Fruit fly (Drosophila melanogaster) whole organism, embryonic: ENCODE results near the gene MESR3.

Experiments used
- Abd-B ChIP-seq: fragments of 200-800 bp; sonication (Bioruptor generic); optimal IDR thresholded peaks from 2 replicates; lab custom pipeline; 2018; ENCODE audit warnings: missing biosample characterization, mild to moderate bottlenecking, missing genetic modification characterization, moderate library complexity
- Antp ChIP-seq: fragments of 200-800 bp; sonication (Bioruptor generic); optimal IDR thresholded peaks from 3 replicates; lab custom pipeline; 2016; ENCODE audit warnings: missing biosample characterization, missing genetic modification characterization
- CG11247 ChIP-seq: fragments of 200-800 bp; sonication (Bioruptor generic); IDR thresholded peaks from 2 replicates; pipeline ENCODE4 v1.3.6; 2022; ENCODE audit warnings: missing biosample characterization, missing genetic modification characterization
- CG14710 ChIP-seq: fragments of 200-800 bp; sonication (Bioruptor generic); optimal IDR thresholded peaks from 3 replicates; lab custom pipeline; 2019; ENCODE audit warnings: missing biosample characterization, mild to moderate bottlenecking, missing genetic modification characterization, moderate library complexity
- CG15696 ChIP-seq: fragments of 200-800 bp; sonication (Bioruptor generic); optimal IDR thresholded peaks from 2 replicates; lab custom pipeline; 2019; ENCODE audit warnings: missing biosample characterization, mild to moderate bottlenecking, missing genetic modification characterization, moderate library complexity
- CG1647 ChIP-seq: fragments of 200-800 bp; sonication (Bioruptor generic); optimal IDR thresholded peaks from 3 replicates; lab custom pipeline; 2016; ENCODE audit warnings: missing biosample characterization, missing genetic modification characterization
- CG16813 ChIP-seq: fragments of 200-800 bp; sonication (Bioruptor generic); IDR thresholded peaks from 3 replicates; pipeline ENCODE4 v1.3.6; 2022; ENCODE audit warnings: missing biosample characterization, missing genetic modification characterization; ENCODE audit not compliant: partially characterized antibody
- CG16815 ChIP-seq: fragments of 200-800 bp; sonication (Bioruptor generic); optimal IDR thresholded peaks from 3 replicates; lab custom pipeline; 2017; ENCODE audit warnings: missing biosample characterization, mild to moderate bottlenecking, missing genetic modification characterization
- CG17612 ChIP-seq: fragments of 200-800 bp; sonication (Bioruptor generic); IDR thresholded peaks from 2 replicates; pipeline ENCODE4 v1.3.6; 2022; ENCODE audit warnings: missing biosample characterization, missing genetic modification characterization
- CG18764 ChIP-seq: fragments of 200-800 bp; sonication (Bioruptor generic); optimal IDR thresholded peaks from 3 replicates; lab custom pipeline; 2016; ENCODE audit warnings: missing biosample characterization, missing genetic modification characterization
- CG2202 ChIP-seq: fragments of 200-800 bp; sonication (Bioruptor generic); optimal IDR thresholded peaks from 2 replicates; lab custom pipeline; 2018; ENCODE audit warnings: missing biosample characterization, mild to moderate bottlenecking, missing genetic modification characterization
- CG30403 ChIP-seq: fragments of 200-800 bp; sonication (Bioruptor generic); optimal IDR thresholded peaks from 3 replicates; lab custom pipeline; 2016; ENCODE audit warnings: missing biosample characterization, missing genetic modification characterization
- CG3065 ChIP-seq: fragments of 200-800 bp; sonication (Bioruptor generic); optimal IDR thresholded peaks from 2 replicates; lab custom pipeline; 2016; ENCODE audit warnings: missing biosample characterization, missing genetic modification characterization
- CG32532 ChIP-seq: fragments of 200-800 bp; sonication (Bioruptor generic); IDR thresholded peaks from 2 replicates; pipeline ENCODE4 v1.3.6; 2022; ENCODE audit warnings: missing biosample characterization, missing genetic modification characterization
- CG33213 ChIP-seq: fragments of 200-800 bp; sonication (Bioruptor generic); optimal IDR thresholded peaks from 3 replicates; lab custom pipeline; 2016; ENCODE audit warnings: missing biosample characterization, missing genetic modification characterization
- CG6654 ChIP-seq: fragments of 200-800 bp; sonication (Bioruptor generic); optimal IDR thresholded peaks from 2 replicates; lab custom pipeline; 2017; ENCODE audit warnings: missing biosample characterization, mild to moderate bottlenecking, missing genetic modification characterization
- CG6854 ChIP-seq: fragments of 200-800 bp; sonication (Bioruptor generic); optimal IDR thresholded peaks from 3 replicates; lab custom pipeline; 2017; ENCODE audit warnings: missing biosample characterization, mild to moderate bottlenecking, missing genetic modification characterization
- CG8359 ChIP-seq: fragments of 200-800 bp; sonication (Bioruptor generic); optimal IDR thresholded peaks from 2 replicates; lab custom pipeline; 2017; ENCODE audit warnings: missing biosample characterization, mild to moderate bottlenecking, missing genetic modification characterization, borderline replicate concordance
- CG8478 ChIP-seq: fragments of >200 bp; optimal IDR thresholded peaks from 2 replicates; lab custom pipeline; 2018
- Dek ChIP-seq: fragments of 200-800 bp; sonication (Bioruptor generic); optimal IDR thresholded peaks from 3 replicates; lab custom pipeline; 2019; ENCODE audit warnings: missing biosample characterization, mild to moderate bottlenecking, missing genetic modification characterization, moderate library complexity
- Dfd ChIP-seq, 2 experiments: fragments of >200 bp; optimal IDR thresholded peaks; 2 replicates each; lab custom pipeline; 2017; ENCODE audit warnings: missing biosample characterization in 2 of 2, missing genetic modification characterization in 2 of 2
- Dp ChIP-seq: fragments of 200-800 bp; sonication (Bioruptor generic); optimal IDR thresholded peaks from 2 replicates; lab custom pipeline; 2018; ENCODE audit warnings: missing biosample characterization, mild to moderate bottlenecking, missing genetic modification characterization, moderate library complexity
- Fer2 ChIP-seq: fragments of 200-800 bp; sonication (Bioruptor generic); optimal IDR thresholded peaks from 2 replicates; lab custom pipeline; 2018; ENCODE audit warnings: missing biosample characterization, mild to moderate bottlenecking, missing genetic modification characterization, moderate library complexity
- HHEX ChIP-seq: fragments of 200-800 bp; sonication (Bioruptor generic); optimal IDR thresholded peaks from 3 replicates; lab custom pipeline; 2017; ENCODE audit warnings: missing biosample characterization, mild to moderate bottlenecking, missing genetic modification characterization, missing genetic modification reagents
- Hey ChIP-seq: fragments of 200-800 bp; sonication (Bioruptor generic); optimal IDR thresholded peaks from 3 replicates; lab custom pipeline; 2018; ENCODE audit warnings: missing biosample characterization, mild to moderate bottlenecking, missing genetic modification characterization
- Hr39 ChIP-seq: fragments of >200 bp; optimal IDR thresholded peaks from 2 replicates; lab custom pipeline; 2017
- MESR4 ChIP-seq: fragments of 200-800 bp; sonication (Bioruptor generic); optimal IDR thresholded peaks from 2 replicates; lab custom pipeline; 2018; ENCODE audit warnings: missing biosample characterization, mild to moderate bottlenecking, missing genetic modification characterization, moderate library complexity
- MTF-1 ChIP-seq: fragments of 200-800 bp; sonication (Bioruptor generic); optimal IDR thresholded peaks from 2 replicates; lab custom pipeline; 2018; ENCODE audit warnings: missing biosample characterization, mild to moderate bottlenecking, missing genetic modification characterization, borderline replicate concordance
- Oli ChIP-seq: fragments of 200-800 bp; sonication (Bioruptor generic); optimal IDR thresholded peaks from 2 replicates; lab custom pipeline; 2018; ENCODE audit warnings: missing biosample characterization, mild to moderate bottlenecking, missing genetic modification characterization, moderate library complexity
- Pdp1 ChIP-seq, 2 experiments: fragments of 200-800 bp; sonication (Bioruptor generic); optimal IDR thresholded peaks; 3 replicates each; lab custom pipeline; 2016; ENCODE audit warnings: missing biosample characterization in 2 of 2, missing genetic modification characterization in 2 of 2, mild to moderate bottlenecking in 1 of 2, moderate library complexity in 1 of 2
- Ptx1 ChIP-seq: fragments of 200-800 bp; sonication (Bioruptor generic); IDR thresholded peaks from 2 replicates; pipeline ENCODE4 v1.3.6; 2022; ENCODE audit warnings: missing biosample characterization, missing genetic modification characterization
- Sry-β ChIP-seq: fragments of 200-800 bp; sonication (Bioruptor generic); optimal IDR thresholded peaks from 2 replicates; lab custom pipeline; 2018; ENCODE audit warnings: missing biosample characterization, mild to moderate bottlenecking, missing genetic modification characterization, moderate library complexity
- YL-1 ChIP-seq: fragments of 200-800 bp; sonication (Bioruptor generic); optimal IDR thresholded peaks from 3 replicates; lab custom pipeline; 2017; ENCODE audit warnings: missing biosample characterization, mild to moderate bottlenecking, missing genetic modification characterization
- eyg ChIP-seq: fragments of 200-800 bp; sonication (Bioruptor generic); optimal IDR thresholded peaks from 3 replicates; lab custom pipeline; 2016; ENCODE audit warnings: missing biosample characterization, missing genetic modification characterization
- fru ChIP-seq: fragments of >200 bp; optimal IDR thresholded peaks from 2 replicates; lab custom pipeline; 2017
- gcm2 ChIP-seq: fragments of 200-800 bp; sonication (Bioruptor generic); optimal IDR thresholded peaks from 2 replicates; lab custom pipeline; 2016; ENCODE audit warnings: missing biosample characterization, missing genetic modification characterization
- gro ChIP-seq: fragments of 200-800 bp; sonication (Bioruptor generic); optimal IDR thresholded peaks from 2 replicates; lab custom pipeline; 2016; ENCODE audit warnings: missing biosample characterization, missing genetic modification characterization
- hth ChIP-seq: fragments of >200 bp; optimal IDR thresholded peaks from 2 replicates; lab custom pipeline; 2017; ENCODE audit warnings: inconsistent platforms
- ind ChIP-seq: fragments of 200-800 bp; sonication (Bioruptor generic); optimal IDR thresholded peaks from 3 replicates; lab custom pipeline; 2016; ENCODE audit warnings: missing biosample characterization, missing genetic modification characterization
- knrl ChIP-seq: fragments of 200-800 bp; sonication (Bioruptor generic); IDR thresholded peaks from 3 replicates; pipeline ENCODE4 v1.3.6; 2022; ENCODE audit warnings: missing biosample characterization, missing genetic modification characterization; ENCODE audit not compliant: partially characterized antibody
- mirr ChIP-seq: fragments of 200-800 bp; sonication (Bioruptor generic); optimal IDR thresholded peaks from 3 replicates; lab custom pipeline; 2018; ENCODE audit warnings: missing biosample characterization, mild to moderate bottlenecking, missing genetic modification characterization
- mld ChIP-seq: fragments of 200-800 bp; sonication (Bioruptor generic); IDR thresholded peaks from 3 replicates; pipeline ENCODE4 v1.3.6; 2022; ENCODE audit warnings: missing biosample characterization, missing genetic modification characterization; ENCODE audit not compliant: partially characterized antibody
- onecut ChIP-seq: fragments of 200-800 bp; sonication (Bioruptor generic); IDR thresholded peaks from 2 replicates; pipeline ENCODE4 v1.3.6; 2022; ENCODE audit warnings: missing biosample characterization, missing genetic modification characterization
- pfk ChIP-seq: fragments of 200-800 bp; sonication (Bioruptor generic); optimal IDR thresholded peaks from 2 replicates; lab custom pipeline; 2018; ENCODE audit warnings: missing biosample characterization, mild to moderate bottlenecking, missing genetic modification characterization, moderate library complexity
- sc ChIP-seq, 3 experiments: fragments of >200 bp in 2 of 3; fragments of 200-800 bp in 1 of 3; sonication (Bioruptor generic) in 1 of 3; optimal IDR thresholded peaks; 2 replicates in 2 of 3; 3 replicates in 1 of 3; lab custom pipeline; 2017; ENCODE audit warnings: mild to moderate bottlenecking in 1 of 3, missing biosample characterization in 1 of 3, missing genetic modification characterization in 1 of 3, missing genetic modification reagents in 1 of 3
- seq ChIP-seq: fragments of 200-800 bp; sonication (Bioruptor generic); IDR thresholded peaks from 2 replicates; pipeline ENCODE4 v1.3.6; 2022; ENCODE audit warnings: missing biosample characterization, missing genetic modification characterization
- slbo ChIP-seq: fragments of 200-800 bp; sonication (Bioruptor generic); IDR thresholded peaks from 2 replicates; pipeline ENCODE4 v1.3.6; 2022; ENCODE audit warnings: missing biosample characterization, missing genetic modification characterization
- stwl ChIP-seq: fragments of 200-800 bp; sonication (Bioruptor generic); optimal IDR thresholded peaks from 3 replicates; lab custom pipeline; 2018; ENCODE audit warnings: missing biosample characterization, mild to moderate bottlenecking, missing genetic modification characterization, moderate library complexity
- tap ChIP-seq: fragments of 200-800 bp; optimal IDR thresholded peaks from 3 replicates; lab custom pipeline; 2019; ENCODE audit warnings: missing biosample characterization, mild to moderate bottlenecking, missing genetic modification characterization, moderate library complexity
- vnd ChIP-seq: fragments of 200-800 bp; sonication (Bioruptor generic); IDR thresholded peaks from 3 replicates; pipeline ENCODE4 v1.3.6; 2022; ENCODE audit warnings: missing biosample characterization, missing genetic modification characterization; ENCODE audit not compliant: partially characterized antibody
- wek ChIP-seq: fragments of 200-800 bp; sonication (Bioruptor generic); optimal IDR thresholded peaks from 3 replicates; lab custom pipeline; 2018; ENCODE audit warnings: missing biosample characterization, mild to moderate bottlenecking, missing genetic modification characterization, moderate library complexity

The MESR3 gene

DNA sequence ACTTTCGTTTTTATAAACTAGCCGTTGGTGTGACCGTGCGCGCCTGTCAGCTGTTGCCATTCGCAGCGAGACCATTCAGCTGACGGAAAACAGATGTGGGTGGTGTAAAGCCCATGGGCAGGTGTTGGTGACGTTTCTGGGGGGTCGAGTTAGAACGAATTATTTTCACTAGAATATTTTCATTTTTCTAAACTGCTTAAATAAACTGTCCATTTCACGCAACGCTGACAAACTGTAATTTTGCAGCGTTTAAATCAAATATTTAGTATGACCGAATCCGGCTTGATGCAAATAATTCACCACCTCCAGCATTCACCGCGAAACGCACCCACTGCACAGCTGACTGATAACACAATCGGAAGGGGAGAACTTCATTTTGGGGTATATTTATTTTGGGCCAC lies 78.3 kb downstream of the MESR3 start, which contains the start of the genes CG10383 and CG10338 (continued):
- TF ChIP-seq Hey (tag; lab: Kevin White, UChicago), result no peak
- peak; percentile 71 for TF ChIP-seq CG16815
- TF ChIP-seq CG3065 (GFP tag; lab: Kevin White, UChicago), result peak; percentile 70
- peak; percentile 84 for TF ChIP-seq seq (GFP tag; lab: Robert Waterston, UW)
- TF ChIP-seq hth, result no peak
- peak; percentile 9 for TF ChIP-seq Sry-β
- peak; percentile 31 for TF ChIP-seq tap
- TF ChIP-seq HHEX, result peak; percentile 65
- peak; percentile 88 for TF ChIP-seq eyg (GFP tag; lab: Kevin White, UChicago)
- no peak for TF ChIP-seq mld (GFP tag; lab: Robert Waterston, UW)
- TF ChIP-seq CG17612 (GFP tag; lab: Robert Waterston, UW), result peak; percentile 75
- TF ChIP-seq mirr (GFP tag; lab: Kevin White, UChicago), result peak; percentile 41
- TF ChIP-seq YL-1, result peak; percentile 80
- TF ChIP-seq vnd (GFP tag; lab: Robert Waterston, UW), result no peak
- peak; percentile 55 for TF ChIP-seq MESR4 (GFP tag; lab: Kevin White, UChicago)
- no peak for TF ChIP-seq sc (optimal IDR thresholded peaks at IDR 0.05; lab: Kevin White, UChicago)
- peak; percentile 33 for TF ChIP-seq sc (GFP tag; optimal IDR thresholded peaks at IDR 0.05; lab: Kevin White, UChicago)
- TF ChIP-seq CG32532 (GFP tag; lab: Robert Waterston, UW), result peak; percentile 94
- TF ChIP-seq Fer2 (tag; lab: Kevin White, UChicago), result peak; percentile 47
- TF ChIP-seq ind (GFP tag; lab: Kevin White, UChicago), result peak; percentile 90
- TF ChIP-seq CG6654, result peak; percentile 25
- TF ChIP-seq Dfd (GFP tag; optimal IDR thresholded peaks at IDR 0.05; lab: Kevin White, UChicago), result no peak
- peak; percentile 62 for TF ChIP-seq CG18764 (GFP tag; lab: Kevin White, UChicago)
- peak; percentile 87 for TF ChIP-seq CG30403 (GFP tag; lab: Kevin White, UChicago)
- TF ChIP-seq Pdp1 (GFP tag; optimal IDR thresholded peaks at IDR 0.05; lab: Kevin White, UChicago), result peak; percentile 86 to 89
- TF ChIP-seq CG16813 (GFP tag; lab: Robert Waterston, UW), result no peak
- TF ChIP-seq CG8478 (lab: Kevin White, UChicago), result no peak
- TF ChIP-seq Abd-B, result peak; percentile 80
- peak; percentile 62 for TF ChIP-seq Dek (tag; lab: Kevin White, UChicago)
- peak; percentile 56 for TF ChIP-seq CG6854
- no peak for TF ChIP-seq CG8359 (GFP tag; lab: Kevin White, UChicago)
- TF ChIP-seq knrl (GFP tag; lab: Robert Waterston, UW), result 0 out of 3 replicates have a peak, but pooled peaks have one; percentile 37
- TF ChIP-seq wek, result peak; percentile 13
- no peak for TF ChIP-seq fru (lab: Kevin White, UChicago)
- peak; percentile 86 for TF ChIP-seq CG33213 (GFP tag; lab: Kevin White, UChicago)
- peak; percentile 57 for TF ChIP-seq Dp
- no peak for TF ChIP-seq pfk (GFP tag; lab: Kevin White, UChicago)
- peak; percentile 53 for TF ChIP-seq MTF-1 (GFP tag; lab: Kevin White, UChicago)
- TF ChIP-seq onecut (GFP tag; lab: Robert Waterston, UW), result peak; percentile 61
- peak; percentile 73 for TF ChIP-seq Oli
- TF ChIP-seq stwl, result peak; percentile 64
- peak; percentile 95 for TF ChIP-seq Antp
- peak; percentile 90 for TF ChIP-seq CG11247 (GFP tag; lab: Robert Waterston, UW)
- TF ChIP-seq CG14710 (tag; lab: Kevin White, UChicago), result peak; percentile 79
- TF ChIP-seq gcm2 (GFP tag; lab: Kevin White, UChicago), result peak; percentile 71
- peak; percentile 76 for TF ChIP-seq CG1647 (GFP tag; lab: Kevin White, UChicago)
- peak; percentile 52 for TF ChIP-seq CG2202 (tag; lab: Kevin White, UChicago)
- peak; percentile 20 for TF ChIP-seq CG15696 (tag; lab: Kevin White, UChicago)
- TF ChIP-seq Hr39 (lab: Kevin White, UChicago), result no peak
- peak; percentile 90 for TF ChIP-seq Ptx1 (GFP tag; lab: Robert Waterston, UW)
- peak; percentile 95 for TF ChIP-seq slbo (GFP tag; lab: Robert Waterston, UW)
- peak; percentile 87 for TF ChIP-seq gro (GFP tag; lab: Kevin White, UChicago)
